Worm (Caenorhabditis elegans): Measurements from ENCODE around the gene npr-25.

npr-25 gene

ce11 chrV:11372284-11372878, 19.6 kb upstream of the npr-25 start:
- TF ChIP-seq T07F8.4 (tag; optimal IDR thresholded peaks at IDR 0.05) (no peak), F57C9.4 (tag; optimal IDR thresholded peaks at IDR 0.05) (no peak), ceh-91 (GFP tag; IDR thresholded peaks at IDR 0.05) (no peak), lin-54 (GFP tag; optimal IDR thresholded peaks at IDR 0.05) (no peak), snpc-4 (GFP tag; optimal IDR thresholded peaks at IDR 0.05) (no peak), snpc-4 (tag; optimal IDR thresholded peaks at IDR 0.05) (no peak), F57A8.1 (GFP tag; optimal IDR thresholded peaks at IDR 0.05) (no peak), mel-28 (tag; optimal IDR thresholded peaks at IDR 0.05; ENCODE audit: borderline replicate concordance) (no peak), tbx-9 (tag; optimal IDR thresholded peaks at IDR 0.05; ENCODE audit: borderline replicate concordance) (no peak), F23B12.7 (tag; optimal IDR thresholded peaks at IDR 0.05; ENCODE audit: insufficient read depth) (no peak), attf-3 (GFP tag; conservative IDR thresholded peaks at IDR 0.05) (no peak), ZK185.1 (tag; optimal IDR thresholded peaks at IDR 0.05; ENCODE audit: poor library complexity, severe bottlenecking) (no peak), ccch-3 (GFP tag; optimal IDR thresholded peaks at IDR 0.05) (no peak), Y56A3A.18 (GFP tag; IDR thresholded peaks at IDR 0.05) (no peak), tlf-1 (GFP tag; optimal IDR thresholded peaks at IDR 0.05) (no peak), akir-1 (GFP tag; optimal IDR thresholded peaks at IDR 0.05) (no peak), lin-40 (tag; optimal IDR thresholded peaks at IDR 0.05) (no peak), attf-5 (GFP tag; optimal IDR thresholded peaks at IDR 0.05) (no peak), pha-4 (tag; optimal IDR thresholded peaks at IDR 0.05) (no peak)

- TF ChIP-seq die-1 (tag; optimal IDR thresholded peaks at IDR 0.05) (no peak), hmg-1.2 (GFP tag; IDR thresholded peaks at IDR 0.05) (no peak), pha-4 (tag; optimal IDR thresholded peaks at IDR 0.05) (no peak), attf-5 (GFP tag; optimal IDR thresholded peaks at IDR 0.05) (no peak), sea-2 (GFP tag; IDR thresholded peaks at IDR 0.05) (no peak), T26A5.8 (tag; optimal IDR thresholded peaks at IDR 0.05) (no peak), nfya-1 (tag; optimal IDR thresholded peaks at IDR 0.05; ENCODE audit: borderline replicate concordance, insufficient read depth) (no peak)
These were observed 13.3 kb upstream of the npr-25 start, which contains the start of gene dop-5 for ce11 chrV:11366129-11366528. Gene dop-5 (minus strand): TSS chrV:11366229.

ce11 chrV:11363575-11363974, 10.8 kb upstream of the npr-25 start:
- TF ChIP-seq ekl-4 (GFP tag; IDR thresholded peaks at IDR 0.05) (no peak), F23B12.7 (tag; optimal IDR thresholded peaks at IDR 0.05; ENCODE audit: insufficient read depth) (no peak), hmg-1.2 (GFP tag; IDR thresholded peaks at IDR 0.05) (no peak), bed-1 (GFP tag; IDR thresholded peaks at IDR 0.05) (no peak), snpc-1.3 (tag; optimal IDR thresholded peaks at IDR 0.05; ENCODE audit: insufficient read depth) (no peak), sdz-38 (tag; optimal IDR thresholded peaks at IDR 0.05) (no peak), B0019.2 (GFP tag; conservative IDR thresholded peaks at IDR 0.05) (no peak), F37B4.10 (GFP tag; IDR thresholded peaks at IDR 0.05) (no peak), lsl-1 (GFP tag; optimal IDR thresholded peaks at IDR 0.05) (no peak), attf-3 (GFP tag; conservative IDR thresholded peaks at IDR 0.05) (no peak), repo-1 (tag; optimal IDR thresholded peaks at IDR 0.05) (no peak), cebp-1 (GFP tag; IDR thresholded peaks at IDR 0.05) (no peak), cebp-1 (tag; optimal IDR thresholded peaks at IDR 0.05) (no peak), F22D6.2 (tag; optimal IDR thresholded peaks at IDR 0.05) (no peak), lir-1 (GFP tag; conservative IDR thresholded peaks at IDR 0.05) (no peak), ceh-100 (GFP tag; IDR thresholded peaks at IDR 0.05) (no peak), bed-2 (GFP tag; IDR thresholded peaks at IDR 0.05) (no peak), hlh-26 (GFP tag; conservative IDR thresholded peaks at IDR 0.05) (no peak), nfya-2 (GFP tag; IDR thresholded peaks at IDR 0.05) (no peak), rec-8 (tag; optimal IDR thresholded peaks at IDR 0.05) (no peak)

All from whole organism, young adult.